Worm (Caenorhabditis elegans): ENCODE measurements around the gene sel-2.

ce11 chrIII:4647878-4648277, 35.7 kb upstream of the sel-2 start, which contains the start of gene T23F11.6:
- no peak for TF ChIP-seq F13H6.1 (tag; optimal IDR thresholded peaks at IDR 0.05)
- no peak for TF ChIP-seq mdl-1 (tag; optimal IDR thresholded peaks at IDR 0.05)

All from whole organism, L2 larva.